Fruit fly (Drosophila melanogaster) whole organism, embryonic: ENCODE measurements around the gene CG31176.

Source experiments
- CG10654 ChIP-seq: fragments of 200-800 bp; sonication (Bioruptor generic); optimal IDR thresholded peaks from 2 replicates; lab custom pipeline; 2016; ENCODE audit warnings: missing biosample characterization, missing genetic modification characterization
- CG15479 ChIP-seq: fragments of 200-800 bp; sonication (Bioruptor generic); optimal IDR thresholded peaks from 3 replicates; lab custom pipeline; 2019; ENCODE audit warnings: missing biosample characterization, mild to moderate bottlenecking, missing genetic modification characterization, moderate library complexity
- CG16813 ChIP-seq: fragments of 200-800 bp; sonication (Bioruptor generic); IDR thresholded peaks from 3 replicates; pipeline ENCODE4 v1.3.6; 2022; ENCODE audit warnings: missing biosample characterization, missing genetic modification characterization; ENCODE audit not compliant: partially characterized antibody
- CG17385 ChIP-seq: fragments of 200-800 bp; sonication (Bioruptor generic); optimal IDR thresholded peaks from 3 replicates; lab custom pipeline; 2018; ENCODE audit warnings: missing biosample characterization, mild to moderate bottlenecking, missing genetic modification characterization
- CG17912 ChIP-seq: fragments of 200-800 bp; sonication (Bioruptor generic); optimal IDR thresholded peaks from 2 replicates; lab custom pipeline; 2018; ENCODE audit warnings: missing biosample characterization, mild to moderate bottlenecking, missing genetic modification characterization
- CG18619 ChIP-seq: fragments of 200-800 bp; sonication (Bioruptor generic); optimal IDR thresholded peaks from 3 replicates; lab custom pipeline; 2017; ENCODE audit warnings: missing biosample characterization, mild to moderate bottlenecking, missing genetic modification characterization
- CG2199 ChIP-seq: fragments of 200-800 bp; sonication (Bioruptor generic); IDR thresholded peaks from 3 replicates; pipeline ENCODE4 v1.3.6; 2022; ENCODE audit warnings: missing biosample characterization, missing genetic modification characterization
- CG4730 ChIP-seq: fragments of 200-800 bp; sonication (Bioruptor generic); IDR thresholded peaks from 2 replicates; pipeline ENCODE4 v1.3.6; 2022; ENCODE audit warnings: missing biosample characterization, missing genetic modification characterization
- CG5180 ChIP-seq: fragments of 200-800 bp; sonication (Bioruptor generic); optimal IDR thresholded peaks from 3 replicates; lab custom pipeline; 2017; ENCODE audit warnings: missing biosample characterization, missing genetic modification characterization, mild to moderate bottlenecking, moderate library complexity, missing genetic modification reagents
- CG7271 ChIP-seq: fragments of 200-800 bp; sonication (Bioruptor generic); optimal IDR thresholded peaks from 2 replicates; lab custom pipeline; 2018; ENCODE audit warnings: missing biosample characterization, mild to moderate bottlenecking, missing genetic modification characterization, moderate library complexity
- CG7357 ChIP-seq: fragments of 200-800 bp; sonication (Bioruptor generic); IDR thresholded peaks from 3 replicates; pipeline ENCODE4 v1.3.6; 2022; ENCODE audit warnings: missing biosample characterization, missing genetic modification characterization
- CG9609 ChIP-seq: fragments of 200-800 bp; sonication (Bioruptor generic); optimal IDR thresholded peaks from 3 replicates; lab custom pipeline; 2016; ENCODE audit warnings: missing biosample characterization, missing genetic modification characterization
- D ChIP-seq, 2 experiments: fragments of 200-800 bp in 1 of 2; fragments of >200 bp in 1 of 2; sonication (Bioruptor generic) in 1 of 2; optimal IDR thresholded peaks; 2 replicates in 1 of 2; 3 replicates in 1 of 2; lab custom pipeline; 2017; ENCODE audit warnings: mild to moderate bottlenecking in 1 of 2, missing biosample characterization in 1 of 2, missing genetic modification characterization in 1 of 2, missing genetic modification reagents in 1 of 2
- Ets65A ChIP-seq: fragments of 200-800 bp; sonication (Bioruptor generic); peaks from one replicate; lab custom pipeline; 2016; ENCODE audit warnings: missing biosample characterization, missing genetic modification characterization
- GATAe ChIP-seq: fragments of 200-800 bp; sonication (Bioruptor generic); conservative IDR thresholded peaks from 2 replicates; pipeline ENCODE4 v1.3.6; 2022; ENCODE audit warnings: missing biosample characterization, missing genetic modification characterization
- HLHmδ ChIP-seq: fragments of 200-800 bp; sonication (Bioruptor generic); optimal IDR thresholded peaks from 2 replicates; lab custom pipeline; 2018; ENCODE audit warnings: missing biosample characterization, mild to moderate bottlenecking, missing genetic modification characterization, moderate library complexity
- Hand ChIP-seq: fragments of 200-800 bp; sonication (Bioruptor generic); optimal IDR thresholded peaks from 2 replicates; lab custom pipeline; 2017; ENCODE audit warnings: mild to moderate bottlenecking, missing biosample characterization, missing genetic modification reagents, missing genetic modification characterization
- Jarid2 ChIP-seq: fragments of 200-800 bp; sonication (Bioruptor generic); optimal IDR thresholded peaks from 3 replicates; lab custom pipeline; 2017; ENCODE audit warnings: mild to moderate bottlenecking, missing biosample characterization, missing genetic modification reagents, missing genetic modification characterization
- Kr ChIP-seq: fragments of 200-800 bp; sonication (Bioruptor generic); optimal IDR thresholded peaks from 2 replicates; lab custom pipeline; 2017; ENCODE audit warnings: missing biosample characterization, mild to moderate bottlenecking, missing genetic modification characterization
- Med ChIP-seq: fragments of 200-800 bp; sonication (Bioruptor generic); peaks from one replicate; lab custom pipeline; 2016; ENCODE audit warnings: missing biosample characterization, missing genetic modification characterization, mild to moderate bottlenecking, inconsistent platforms, moderate library complexity
- Trl ChIP-seq, 3 experiments: fragments of >200 bp in 2 of 3; fragments of 200-800 bp in 1 of 3; sonication (Bioruptor generic) in 1 of 3; optimal IDR thresholded peaks; 2 replicates in 1 of 3; 3 replicates in 2 of 3; lab custom pipeline; 2016 to 2017; ENCODE audit warnings: missing biosample characterization in 1 of 3, missing genetic modification characterization in 1 of 3
- chif ChIP-seq, 2 experiments: fragments of 200-800 bp; sonication (Bioruptor generic); optimal IDR thresholded peaks; 3 replicates each; lab custom pipeline; 2016; ENCODE audit warnings: missing biosample characterization in 2 of 2, missing genetic modification characterization in 2 of 2
- ci ChIP-seq: fragments of 200-800 bp; sonication (Bioruptor generic); IDR thresholded peaks from 3 replicates; pipeline ENCODE4 v1.3.6; 2022; ENCODE audit warnings: missing biosample characterization, missing genetic modification characterization
- grn ChIP-seq: fragments of 200-800 bp; sonication (Bioruptor generic); optimal IDR thresholded peaks from 3 replicates; lab custom pipeline; 2017; ENCODE audit warnings: missing biosample characterization, missing genetic modification characterization
- hb ChIP-seq: fragments of 200-800 bp; sonication (Bioruptor generic); IDR thresholded peaks from 3 replicates; pipeline ENCODE4 v1.3.6; 2022; ENCODE audit warnings: missing biosample characterization, missing genetic modification characterization; ENCODE audit not compliant: partially characterized antibody
- insv ChIP-seq, 2 experiments: fragments of 200-800 bp; sonication (Bioruptor generic); optimal IDR thresholded peaks; 3 replicates each; lab custom pipeline; 2016 to 2018; ENCODE audit warnings: missing biosample characterization in 2 of 2, missing genetic modification characterization in 2 of 2
- kni ChIP-seq: fragments of 200-800 bp; sonication (Bioruptor generic); optimal IDR thresholded peaks from 3 replicates; lab custom pipeline; 2017; ENCODE audit warnings: mild to moderate bottlenecking, missing biosample characterization, missing genetic modification reagents, missing genetic modification characterization
- lov ChIP-seq, 2 experiments: fragments of 200-800 bp in 1 of 2; fragments of >200 bp in 1 of 2; sonication (Bioruptor generic) in 1 of 2; IDR thresholded peaks in 1 of 2; optimal IDR thresholded peaks in 1 of 2; 2 replicates in 1 of 2; 3 replicates in 1 of 2; pipeline versions ENCODE4 v1.3.6 to Lab custom; 2017 to 2022; ENCODE audit warnings: missing biosample characterization in 1 of 2, missing genetic modification characterization in 1 of 2
- nerfin-1 ChIP-seq: fragments of 200-800 bp; sonication (Bioruptor generic); optimal IDR thresholded peaks from 3 replicates; lab custom pipeline; 2019; ENCODE audit warnings: missing biosample characterization, mild to moderate bottlenecking, missing genetic modification characterization, moderate library complexity
- nom ChIP-seq: fragments of 200-800 bp; sonication (Bioruptor generic); optimal IDR thresholded peaks from 2 replicates; lab custom pipeline; 2017; ENCODE audit warnings: missing biosample characterization, missing genetic modification characterization, mild to moderate bottlenecking, moderate library complexity, missing genetic modification reagents
- pros ChIP-seq: fragments of 200-800 bp; sonication (Bioruptor generic); optimal IDR thresholded peaks from 3 replicates; lab custom pipeline; 2019; ENCODE audit warnings: missing biosample characterization, mild to moderate bottlenecking, missing genetic modification characterization, moderate library complexity
- sd ChIP-seq: fragments of 200-800 bp; sonication (Bioruptor generic); optimal IDR thresholded peaks from 3 replicates; lab custom pipeline; 2018; ENCODE audit warnings: missing biosample characterization, mild to moderate bottlenecking, missing genetic modification characterization, moderate library complexity
- so ChIP-seq: fragments of 200-800 bp; sonication (Bioruptor generic); IDR thresholded peaks from 3 replicates; pipeline ENCODE4 v1.3.6; 2022; ENCODE audit warnings: missing biosample characterization, missing genetic modification characterization
- tap ChIP-seq: fragments of 200-800 bp; optimal IDR thresholded peaks from 3 replicates; lab custom pipeline; 2019; ENCODE audit warnings: missing biosample characterization, mild to moderate bottlenecking, missing genetic modification characterization, moderate library complexity
- tio ChIP-seq: fragments of 200-800 bp; sonication (Bioruptor generic); optimal IDR thresholded peaks from 2 replicates; lab custom pipeline; 2017; ENCODE audit warnings: missing biosample characterization, missing genetic modification characterization, inconsistent platforms
- wek ChIP-seq: fragments of 200-800 bp; sonication (Bioruptor generic); optimal IDR thresholded peaks from 3 replicates; lab custom pipeline; 2018; ENCODE audit warnings: missing biosample characterization, mild to moderate bottlenecking, missing genetic modification characterization, moderate library complexity
- yki ChIP-seq: fragments of >200 bp; optimal IDR thresholded peaks from 3 replicates; lab custom pipeline; 2018

Gene CG31176

DNA sequence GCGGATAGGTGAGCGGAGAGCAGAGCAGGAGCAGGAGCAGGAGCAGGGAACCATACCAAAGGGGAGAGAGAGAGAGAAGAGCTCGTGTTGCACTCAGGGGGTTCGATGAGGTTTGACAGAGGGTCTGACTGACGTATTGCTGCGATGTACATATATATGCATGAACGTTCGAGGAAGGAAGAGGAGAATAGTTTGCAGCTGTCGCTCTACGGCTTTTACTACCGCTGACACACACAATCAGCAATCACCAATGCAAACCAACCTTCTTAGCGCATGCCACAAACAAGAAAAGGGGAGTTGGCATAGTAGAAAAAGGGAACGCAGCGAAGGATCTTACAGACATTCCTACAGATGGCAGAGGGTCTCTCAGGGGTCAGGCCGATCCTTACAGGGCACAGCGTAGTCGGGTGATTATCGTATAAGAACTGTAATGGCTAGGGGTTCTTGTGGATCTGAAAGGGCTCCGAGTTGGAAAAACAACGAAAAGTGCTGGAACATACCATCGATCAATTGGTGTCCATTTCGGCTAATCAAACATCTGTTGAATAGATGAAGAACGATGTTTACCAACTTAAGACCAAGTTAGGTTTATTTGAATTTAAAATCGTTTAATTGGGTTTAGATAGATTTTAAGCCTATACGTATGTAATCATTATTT lies 79.0 kb downstream of the CG31176 start (continued):
- TF ChIP-seq Jarid2 (GFP tag; lab: Kevin White, UChicago) (no peak), tio (GFP tag; lab: Kevin White, UChicago) (no peak), HLHmδ (GFP tag; lab: Kevin White, UChicago) (peak; percentile 15)
- TF ChIP-seq, all 482 proteins: peak for 11

DNA sequence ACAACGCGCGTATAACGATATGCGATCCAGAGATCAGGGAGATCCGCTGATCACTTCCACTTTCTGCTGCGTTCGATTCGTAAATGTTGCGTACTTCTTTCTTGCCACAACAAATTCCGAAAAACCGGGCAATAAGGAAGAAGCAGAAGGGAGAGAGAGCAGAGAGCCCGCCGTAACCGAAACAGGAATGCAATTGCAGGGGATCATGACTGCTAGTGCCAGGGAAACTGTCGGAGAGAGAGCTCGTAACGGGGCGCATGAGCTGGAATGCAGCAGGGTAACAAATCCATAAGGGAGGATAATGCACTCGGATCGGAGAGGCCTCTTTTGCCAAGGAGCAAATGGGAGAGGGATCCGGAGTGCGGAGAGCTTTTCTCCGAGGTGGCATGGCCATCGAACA lies 81.0 kb downstream of the CG31176 start:
- TF ChIP-seq Hand (GFP tag; lab: Kevin White, UChicago) (no peak), hb (GFP tag; lab: Robert Waterston, UW) (no peak), CG17385 (peak; percentile 82), Trl (optimal IDR thresholded peaks at IDR 0.05; lab: Kevin White, UChicago) (peak in 1 of 2 experiments; percentile 84), Trl (GFP tag; optimal IDR thresholded peaks at IDR 0.05; lab: Kevin White, UChicago) (no peak), CG9609 (GFP tag; lab: Kevin White, UChicago) (no peak), CG18619 (GFP tag; lab: Kevin White, UChicago) (no peak), CG2199 (0 out of 3 replicates have a peak, but pooled peaks have one; percentile 9), GATAe (GFP tag; lab: Robert Waterston, UW) (no peak), lov (optimal IDR thresholded peaks at IDR 0.05; lab: Kevin White, UChicago) (no peak), lov (GFP tag; IDR thresholded peaks at IDR 0.05; lab: Robert Waterston, UW) (0 out of 3 replicates have a peak, but pooled peaks have one; percentile 43), nom (peak; percentile 51), CG17912 (GFP tag; lab: Kevin White, UChicago) (no peak), CG10654 (GFP tag; lab: Kevin White, UChicago) (no peak), wek (GFP tag; lab: Kevin White, UChicago) (no peak), sd (peak; percentile 27), CG4730 (GFP tag; lab: Robert Waterston, UW) (no peak), chif (GFP tag; optimal IDR thresholded peaks at IDR 0.05; lab: Kevin White, UChicago) (no peak), CG7271 (tag; lab: Kevin White, UChicago) (peak; percentile 10), insv (GFP tag; optimal IDR thresholded peaks at IDR 0.05; lab: Kevin White, UChicago) (peak in 1 of 2 experiments; percentile 17), grn (GFP tag; lab: Kevin White, UChicago) (no peak), CG16813 (GFP tag; lab: Robert Waterston, UW) (0 out of 3 replicates have a peak, but pooled peaks have one; percentile 26), so (no peak), Kr (GFP tag; lab: Kevin White, UChicago) (peak; percentile 8), nerfin-1 (tag; lab: Kevin White, UChicago) (peak; percentile 66), CG15479 (GFP tag; lab: Kevin White, UChicago) (peak; percentile 52), ci (GFP tag; lab: Robert Waterston, UW) (0 out of 3 replicates have a peak, but pooled peaks have one; percentile 24), CG7357 (GFP tag; lab: Robert Waterston, UW) (no peak), Med (GFP tag; lab: Kevin White, UChicago) (peak; percentile 28), kni (GFP tag; lab: Kevin White, UChicago) (peak; percentile 44), yki (lab: Kevin White, UChicago) (peak; percentile 8), tap (tag; lab: Kevin White, UChicago) (no peak), Ets65A (no peak), D (optimal IDR thresholded peaks at IDR 0.05; lab: Kevin White, UChicago) (peak; percentile 86), D (GFP tag; optimal IDR thresholded peaks at IDR 0.05; lab: Kevin White, UChicago) (no peak), CG5180 (GFP tag; lab: Kevin White, UChicago) (peak; percentile 33), pros (peak; percentile 91)
